Worm (Caenorhabditis elegans) whole organism, L1 larva: Measurements from ENCODE around the gene fig-1.

ENCODE experiments used
- blmp-1 ChIP-seq: fragments of 150-350 bp; optimal IDR thresholded peaks from 2 replicates; lab custom pipeline; 2014; ENCODE audit warnings: missing biosample characterization, missing genetic modification characterization
- fkh-8 ChIP-seq: sonication (generic microtip); optimal IDR thresholded peaks from 2 replicates; lab custom pipeline; 2016; ENCODE audit warnings: mild to moderate bottlenecking, missing genetic modification characterization, missing compliant biosample characterization
- mep-1 ChIP-seq: fragments of 150-350 bp; optimal IDR thresholded peaks from 2 replicates; lab custom pipeline; 2014; ENCODE audit warnings: missing biosample characterization, missing genetic modification characterization
- snpc-4 ChIP-seq: fragments of 150-350 bp; optimal IDR thresholded peaks from 2 replicates; lab custom pipeline; 2014; ENCODE audit warnings: missing biosample characterization, missing genetic modification characterization
- snu-23 ChIP-seq: sonication (generic microtip); optimal IDR thresholded peaks from 2 replicates; lab custom pipeline; 2016; ENCODE audit warnings: missing genetic modification characterization, missing compliant biosample characterization
- unc-130 ChIP-seq: fragments of 150-350 bp; optimal IDR thresholded peaks from 2 replicates; lab custom pipeline; 2017; ENCODE audit warnings: missing biosample characterization, missing genetic modification characterization, inconsistent platforms
- ztf-11 ChIP-seq, 2 experiments: sonication (generic microtip); optimal IDR thresholded peaks; 2 replicates each; lab custom pipeline; 2016 to 2017; ENCODE audit warnings: missing genetic modification characterization in 2 of 2, missing biosample characterization in 1 of 2, missing compliant biosample characterization in 1 of 2
- ztf-4 ChIP-seq: fragments of 150-350 bp; optimal IDR thresholded peaks from 2 replicates; lab custom pipeline; 2014; ENCODE audit warnings: missing biosample characterization, missing genetic modification characterization

DNA sequence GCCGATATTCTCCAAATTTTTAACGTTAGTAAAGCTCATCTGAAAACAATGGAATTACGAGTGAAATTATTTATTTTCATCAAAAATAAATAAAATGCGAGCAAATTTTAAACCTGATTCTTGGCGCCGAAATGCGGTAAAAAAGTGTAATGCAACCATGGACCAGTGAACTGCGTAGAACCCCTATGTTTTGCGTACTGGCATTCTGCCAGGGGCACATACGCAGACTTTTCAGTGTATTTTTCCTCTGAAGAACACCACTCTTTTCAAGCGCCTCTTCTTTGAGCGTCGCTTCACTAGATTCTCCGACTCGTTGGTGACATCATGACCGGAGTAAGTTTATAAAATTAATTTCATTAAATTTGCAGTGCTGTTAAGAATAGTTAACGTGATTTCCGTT, 15.5 kb downstream of the fig-1 start, which contains the start of the genes ctf-4 and eef-1G:
- TF ChIP-seq blmp-1 (tag; lab: Kevin White, UChicago): peak; percentile 92
- TF ChIP-seq ztf-11 (tag; optimal IDR thresholded peaks at IDR 0.05; lab: Kevin White, UChicago): peak in 1 of 2 experiments; percentile 67
- TF ChIP-seq ztf-4: peak; percentile 93
- no peak for TF ChIP-seq snpc-4 (tag; lab: Kevin White, UChicago)
- peak; percentile 97 for TF ChIP-seq fkh-8 (tag; lab: Kevin White, UChicago)
- TF ChIP-seq unc-130 (tag; lab: Kevin White, UChicago): peak; percentile 99
- peak; percentile 98 for TF ChIP-seq mep-1
- peak; percentile 98 for TF ChIP-seq snu-23 (GFP tag; lab: Kevin White, UChicago)
